Fruit fly (Drosophila melanogaster) S2 (cell line): Measurements from ENCODE around the gene Oatp33Eb.

Experiments
- CG8478 ChIP-seq: fragments of >200 bp; optimal IDR thresholded peaks from 2 replicates; lab custom pipeline; 2018
- CTCF ChIP-seq, 2 experiments: fragments of >200 bp; optimal IDR thresholded peaks; 2 replicates each; lab custom pipeline; 2018

DNA sequence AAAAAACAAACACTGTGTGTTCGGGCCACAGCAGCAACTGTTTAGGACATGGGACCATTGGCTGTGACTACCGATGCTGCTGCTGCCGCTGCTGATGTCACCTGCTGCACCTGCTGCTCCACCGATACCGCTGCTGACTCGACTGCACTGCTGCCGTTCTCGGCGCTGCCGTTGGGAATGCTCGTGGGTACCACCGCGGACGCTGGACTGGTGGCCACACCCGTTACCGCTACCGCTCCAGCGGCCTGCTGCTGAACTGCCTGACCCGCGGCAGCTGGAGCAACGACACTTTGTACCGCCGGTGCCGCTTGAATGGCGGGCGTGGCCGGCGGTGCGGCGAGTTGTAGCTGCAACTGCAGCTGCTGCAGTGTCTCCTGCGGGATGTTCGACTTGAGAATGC, 9.4 kb downstream of the Oatp33Eb start:
- TF ChIP-seq CG8478 (lab: Kevin White, UChicago) (no peak), CTCF (optimal IDR thresholded peaks at IDR 0.05; lab: Kevin White, UChicago) (no peak)
